Fruit fly (Drosophila melanogaster): Measurements from ENCODE around the gene CG7488.

The CG7488 gene

dm6 chr3R:12967612-12968011 is 27.8 kb upstream of the CG7488 start, which contains the start of the genes CG14384 and grsm:
Gene CG14384 (minus strand): TSS chr3R:12967712.
Gene grsm (minus strand): TSS chr3R:12967712.
- no peak for TF ChIP-seq fd59A (GFP tag; optimal IDR thresholded peaks at IDR 0.05)
- no peak for TF ChIP-seq Ets21C (GFP tag; optimal IDR thresholded peaks at IDR 0.05)
- no peak for TF ChIP-seq CG6276 (GFP tag; optimal IDR thresholded peaks at IDR 0.05)
- no peak for TF ChIP-seq CG11902 (GFP tag; optimal IDR thresholded peaks at IDR 0.05)
- no peak for TF ChIP-seq eg (GFP tag; IDR thresholded peaks at IDR 0.05)

dm6 chr3R:12972106-12972505 is 23.3 kb upstream of the CG7488 start:
- TF ChIP-seq vri (GFP tag; optimal IDR thresholded peaks at IDR 0.05) (peak; percentile 34), salr (GFP tag; optimal IDR thresholded peaks at IDR 0.05) (no peak), Sox14 (GFP tag; optimal IDR thresholded peaks at IDR 0.05) (no peak)

dm6 chr3R:12974447-12974846 is 21.0 kb upstream of the CG7488 start:
- TF ChIP-seq topi (GFP tag; optimal IDR thresholded peaks at IDR 0.05) (peak; percentile 42), CG15336 (GFP tag; IDR thresholded peaks at IDR 0.05) (no peak), Eip78C (GFP tag) (peak; percentile 68), eg (GFP tag; IDR thresholded peaks at IDR 0.05) (0 out of 3 replicates have a peak, but pooled peaks have one; percentile 23), CG34406 (GFP tag; optimal IDR thresholded peaks at IDR 0.05) (peak; percentile 10), Ets96B (tag; optimal IDR thresholded peaks at IDR 0.05) (no peak), CG6854 (GFP tag; optimal IDR thresholded peaks at IDR 0.05) (no peak), CG11294 (GFP tag; IDR thresholded peaks at IDR 0.05) (no peak), Met (GFP tag; optimal IDR thresholded peaks at IDR 0.05) (peak; percentile 19), CG9139 (GFP tag; optimal IDR thresholded peaks at IDR 0.05) (no peak), svp (GFP tag) (peak; percentile 64), CG6808 (GFP tag; optimal IDR thresholded peaks at IDR 0.05) (no peak), spab (GFP tag; optimal IDR thresholded peaks at IDR 0.05) (no peak), CG6163 (GFP tag; IDR thresholded peaks at IDR 0.05) (no peak; the same call in 2 of the 3 replicates), lz (GFP tag; optimal IDR thresholded peaks at IDR 0.05) (peak; percentile 9), CG11762 (GFP tag; optimal IDR thresholded peaks at IDR 0.05; ENCODE audit: insufficient read depth) (no peak), Sox102F (GFP tag; optimal IDR thresholded peaks at IDR 0.05) (peak; percentile 12), CG31627 (GFP tag; optimal IDR thresholded peaks at IDR 0.05) (no peak), CG7368 (GFP tag; optimal IDR thresholded peaks at IDR 0.05) (peak; percentile 17), CG4318 (GFP tag; optimal IDR thresholded peaks at IDR 0.05) (no peak), Sox15 (GFP tag; optimal IDR thresholded peaks at IDR 0.05) (no peak), Hr39 (GFP tag; optimal IDR thresholded peaks at IDR 0.05) (no peak), Hr38 (GFP tag; optimal IDR thresholded peaks at IDR 0.05) (no peak), fkh (GFP tag; optimal IDR thresholded peaks at IDR 0.05) (no peak), CG3919 (GFP tag; optimal IDR thresholded peaks at IDR 0.05) (peak; percentile 55), Gug (GFP tag; IDR thresholded peaks at IDR 0.05) (no peak), dac (GFP tag; optimal IDR thresholded peaks at IDR 0.05) (no peak), Sox14 (GFP tag; optimal IDR thresholded peaks at IDR 0.05) (no peak), esn (GFP tag; optimal IDR thresholded peaks at IDR 0.05) (no peak), CG32006 (GFP tag; optimal IDR thresholded peaks at IDR 0.05) (peak; percentile 46), acj6 (GFP tag; optimal IDR thresholded peaks at IDR 0.05) (peak; percentile 24), Eip93F (GFP tag; optimal IDR thresholded peaks at IDR 0.05) (no peak), Blimp-1 (GFP tag; optimal IDR thresholded peaks at IDR 0.05) (peak; percentile 89), CG6792 (GFP tag; optimal IDR thresholded peaks at IDR 0.05) (peak; percentile 50), Lpt (GFP tag; optimal IDR thresholded peaks at IDR 0.05) (no peak), CG6276 (GFP tag; optimal IDR thresholded peaks at IDR 0.05) (no peak), achi (GFP tag; optimal IDR thresholded peaks at IDR 0.05) (peak; percentile 35), CG16779 (tag; optimal IDR thresholded peaks at IDR 0.05) (no peak), CG8119 (GFP tag; IDR thresholded peaks at IDR 0.05) (no peak), OdsH (GFP tag; optimal IDR thresholded peaks at IDR 0.05) (peak; percentile 46), CG8319 (GFP tag; optimal IDR thresholded peaks at IDR 0.05) (no peak), salr (GFP tag; optimal IDR thresholded peaks at IDR 0.05) (peak in 1 of 2 experiments; percentile 30), CG10631 (GFP tag; optimal IDR thresholded peaks at IDR 0.05) (peak; percentile 53), CG8632 (GFP tag; optimal IDR thresholded peaks at IDR 0.05) (peak; percentile 30)

Measured in whole organism, prepupa.